Fruit fly (Drosophila melanogaster) S2 (cell line): ENCODE data around the gene CG12121.

ENCODE experiments used
- CG8478 ChIP-seq: fragments of >200 bp; optimal IDR thresholded peaks from 2 replicates; lab custom pipeline; 2018
- CTCF ChIP-seq, 2 experiments: fragments of >200 bp; optimal IDR thresholded peaks; 2 replicates each; lab custom pipeline; 2018

DNA sequence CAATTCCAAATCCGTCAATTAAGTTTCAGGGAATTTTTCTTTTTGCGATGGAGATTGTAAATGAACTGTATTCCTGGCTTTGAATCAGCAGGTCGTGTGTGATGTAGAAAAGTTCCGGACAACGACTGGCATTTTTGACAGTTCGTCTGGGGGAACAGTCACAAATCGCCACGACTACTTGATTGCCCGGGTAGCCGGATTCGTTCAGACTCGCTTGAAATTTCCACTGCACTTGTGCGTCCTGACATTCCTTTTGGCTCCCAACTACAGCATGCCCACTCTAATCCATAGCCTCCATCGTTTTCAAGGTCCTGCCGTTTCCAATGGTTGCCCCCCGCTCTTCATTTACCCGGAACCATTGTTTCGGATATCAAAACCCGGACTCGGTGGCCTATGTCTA lies 37.6 kb upstream of the CG12121 start, which contains the start of gene CG17440:
- TF ChIP-seq CTCF (optimal IDR thresholded peaks at IDR 0.05; lab: Kevin White, UChicago): no peak
- TF ChIP-seq CG8478 (lab: Kevin White, UChicago): no peak
